Comparison of ENCODE assay signal across 1 fruit fly cellular context in the genomic region with DNA sequence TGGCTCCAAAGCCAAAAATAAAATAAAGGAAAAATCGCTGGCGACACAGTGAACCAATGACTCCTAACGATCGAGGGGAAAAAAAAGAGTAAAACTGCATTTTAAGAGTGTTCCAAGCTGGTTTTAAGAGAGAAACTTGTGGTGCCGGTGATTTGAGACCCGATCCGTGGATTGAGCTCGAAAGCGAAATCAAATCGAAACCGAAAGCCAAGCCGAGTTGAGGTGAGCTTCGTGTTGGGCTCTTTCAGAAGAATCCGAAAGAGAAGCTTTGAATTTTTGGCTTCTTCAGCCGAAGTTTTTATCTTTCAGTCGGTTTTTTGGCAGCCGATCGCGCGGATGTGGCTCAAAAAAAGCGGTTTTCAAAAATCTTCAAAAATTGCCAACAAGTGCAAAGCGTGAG.
TF ChIP-seq lines count a peak whose summit lies in the region.

A gene (plus strand): TSS at position 307 of the 400 bp plus-strand sequence.

TF ChIP-seq in whole organism, embryonic, 481 proteins besides CTCF, POLR2A, EP300 and RAD21 (continued from another document):
- 0 out of 2 replicates have a peak, but pooled peaks have one; percentile 28 for TF ChIP-seq Drgx (GFP tag; IDR thresholded peaks at IDR 0.05; lab: Robert Waterston, UW)
- no peak for TF ChIP-seq CG8388 (GFP tag; optimal IDR thresholded peaks at IDR 0.05; lab: Kevin White, UChicago)
